Fruit fly (Drosophila melanogaster): ENCODE results near the gene mnb.

Gene mnb

dm6 chrX:17879211-17879897 lies 7.7 kb downstream of the mnb start:
- TF ChIP-seq Myc (optimal IDR thresholded peaks at IDR 0.05) (no peak), sage (GFP tag; optimal IDR thresholded peaks at IDR 0.05) (peak; percentile 41), HLH106 (tag; optimal IDR thresholded peaks at IDR 0.05) (peak; percentile 62), dsf (GFP tag; optimal IDR thresholded peaks at IDR 0.05; ENCODE audit: borderline replicate concordance) (no peak), woc (GFP tag; optimal IDR thresholded peaks at IDR 0.05) (peak; percentile 38), N (GFP tag; optimal IDR thresholded peaks at IDR 0.05) (no peak), fru (GFP tag; optimal IDR thresholded peaks at IDR 0.05) (peak; percentile 45), Sp1 (GFP tag; optimal IDR thresholded peaks at IDR 0.05) (peak; percentile 71), br (GFP tag; optimal IDR thresholded peaks at IDR 0.05) (peak; percentile 33), ey (GFP tag; optimal IDR thresholded peaks at IDR 0.05) (peak; percentile 34), psq (GFP tag; optimal IDR thresholded peaks at IDR 0.05) (peak; percentile 53), foxo (GFP tag; optimal IDR thresholded peaks at IDR 0.05) (peak in 1 of 2 experiments; percentile 62), OdsH (GFP tag; optimal IDR thresholded peaks at IDR 0.05) (peak; percentile 21), tai (GFP tag; optimal IDR thresholded peaks at IDR 0.05) (no peak), dmrt93B (GFP tag; optimal IDR thresholded peaks at IDR 0.05) (peak; percentile 49), CrebA (GFP tag; optimal IDR thresholded peaks at IDR 0.05; ENCODE audit: borderline replicate concordance) (peak; percentile 7), rgr (GFP tag; optimal IDR thresholded peaks at IDR 0.05) (peak; percentile 54), lola (GFP tag; optimal IDR thresholded peaks at IDR 0.05) (no peak), Hnf4 (GFP tag; optimal IDR thresholded peaks at IDR 0.05) (peak; percentile 42), Jra (GFP tag; optimal IDR thresholded peaks at IDR 0.05) (peak; percentile 40), Rel (GFP tag; optimal IDR thresholded peaks at IDR 0.05) (peak; percentile 41), Rel (tag; optimal IDR thresholded peaks at IDR 0.05) (no peak), h (GFP tag; optimal IDR thresholded peaks at IDR 0.05) (peak; percentile 44), jim (GFP tag; optimal IDR thresholded peaks at IDR 0.05) (no peak), CG9705 (GFP tag; optimal IDR thresholded peaks at IDR 0.05) (peak; percentile 37)

- TF ChIP-seq h (GFP tag; optimal IDR thresholded peaks at IDR 0.05), result peak; percentile 72
- no peak for TF ChIP-seq fru (GFP tag; optimal IDR thresholded peaks at IDR 0.05)
- TF ChIP-seq Hr83 (GFP tag; optimal IDR thresholded peaks at IDR 0.05; ENCODE audit: poor library complexity, severe bottlenecking), result peak; percentile 68
- TF ChIP-seq woc (GFP tag; optimal IDR thresholded peaks at IDR 0.05), result no peak
- TF ChIP-seq brk (GFP tag; optimal IDR thresholded peaks at IDR 0.05), result peak; percentile 6
- peak; percentile 31 to 68 for TF ChIP-seq dl (GFP tag; optimal IDR thresholded peaks at IDR 0.05; ENCODE audit: insufficient read depth in 1 of 2, partially characterized antibody in 2 of 2)
- TF ChIP-seq sv (GFP tag; optimal IDR thresholded peaks at IDR 0.05), result no peak
- TF ChIP-seq Dif (GFP tag; optimal IDR thresholded peaks at IDR 0.05; ENCODE audit: partially characterized antibody), result peak; percentile 92
- peak; percentile 67 for TF ChIP-seq sage (GFP tag; optimal IDR thresholded peaks at IDR 0.05)
- no peak for TF ChIP-seq Hr78 (GFP tag; optimal IDR thresholded peaks at IDR 0.05)
- peak; percentile 26 for TF ChIP-seq Rel (GFP tag; optimal IDR thresholded peaks at IDR 0.05)
- TF ChIP-seq Rel (tag; optimal IDR thresholded peaks at IDR 0.05), result peak; percentile 43
- peak; percentile 79 for TF ChIP-seq CrebA (GFP tag; optimal IDR thresholded peaks at IDR 0.05; ENCODE audit: borderline replicate concordance)
- TF ChIP-seq jim (GFP tag; optimal IDR thresholded peaks at IDR 0.05), result peak; percentile 94
- TF ChIP-seq br (GFP tag; optimal IDR thresholded peaks at IDR 0.05), result no peak
- TF ChIP-seq Sp1 (GFP tag; optimal IDR thresholded peaks at IDR 0.05), result peak; percentile 11
- TF ChIP-seq Vsx2 (GFP tag; optimal IDR thresholded peaks at IDR 0.05; ENCODE audit: partially characterized antibody), result peak; percentile 40
- no peak for TF ChIP-seq CG9705 (GFP tag; optimal IDR thresholded peaks at IDR 0.05)
- no peak for TF ChIP-seq HLH106 (tag; optimal IDR thresholded peaks at IDR 0.05)
These were observed 8.4 kb downstream of the mnb start for dm6 chrX:17878632-17879033.

DNA sequence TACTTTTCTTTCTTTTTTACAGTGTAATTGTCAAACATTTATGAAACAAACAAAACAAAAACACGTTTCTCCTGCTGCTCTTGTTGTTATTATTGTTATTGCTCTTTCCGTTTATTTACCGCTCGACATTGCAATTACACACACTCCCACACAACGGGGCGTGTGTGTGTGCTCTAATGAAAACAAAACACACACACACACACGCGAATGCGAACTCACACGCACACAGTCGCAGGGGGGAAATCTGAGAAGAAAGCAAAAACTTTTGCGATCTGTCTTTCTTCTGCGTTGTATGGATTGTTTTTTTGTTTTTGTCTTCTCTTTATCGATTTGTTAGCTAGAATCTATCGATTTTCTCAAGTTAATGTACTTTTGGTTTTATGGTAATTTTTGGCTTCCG lies 9.0 kb downstream of the mnb start:
- TF ChIP-seq Rel (GFP tag; optimal IDR thresholded peaks at IDR 0.05) (no peak), Rel (tag; optimal IDR thresholded peaks at IDR 0.05) (peak; percentile 56), fru (GFP tag; optimal IDR thresholded peaks at IDR 0.05) (no peak), sv (GFP tag; optimal IDR thresholded peaks at IDR 0.05) (no peak), Myc (optimal IDR thresholded peaks at IDR 0.05) (no peak), Hr78 (GFP tag; optimal IDR thresholded peaks at IDR 0.05) (no peak), br (GFP tag; optimal IDR thresholded peaks at IDR 0.05) (no peak)

dm6 chrX:17876518-17876917 lies 10.5 kb downstream of the mnb start:
- TF ChIP-seq Rel (GFP tag; optimal IDR thresholded peaks at IDR 0.05) (no peak), Rel (tag; optimal IDR thresholded peaks at IDR 0.05) (peak; percentile 96), Myc (optimal IDR thresholded peaks at IDR 0.05) (no peak)
